Worm (Caenorhabditis elegans): ENCODE data around the gene slt-1.

The slt-1 gene

ce11 chrX:14684406-14684927 lies 10.3 kb downstream of the slt-1 start, which contains the start of gene csq-1:
Gene csq-1, plus strand, starts transcription at chrX:14684877.
- TF ChIP-seq nhr-21 (tag; optimal IDR thresholded peaks at IDR 0.05): no peak
- no peak for TF ChIP-seq elt-1 (tag; optimal IDR thresholded peaks at IDR 0.05)
- peak; percentile 40 for TF ChIP-seq nhr-129 (tag; optimal IDR thresholded peaks at IDR 0.05)
- TF ChIP-seq F13H6.1 (tag; optimal IDR thresholded peaks at IDR 0.05): peak; percentile 58
- TF ChIP-seq nhr-25 (tag; optimal IDR thresholded peaks at IDR 0.05): no peak
- TF ChIP-seq sma-9 (GFP tag; optimal IDR thresholded peaks at IDR 0.05): peak; percentile 2
- TF ChIP-seq sma-9 (tag; optimal IDR thresholded peaks at IDR 0.05): no peak
- TF ChIP-seq nhr-6 (tag; optimal IDR thresholded peaks at IDR 0.05): no peak

ce11 chrX:14692905-14693304 lies 18.8 kb downstream of the slt-1 start, which contains the start of gene sox-3:
Gene sox-3, minus strand, starts transcription at chrX:14693005.
- TF ChIP-seq ztf-4 (tag; optimal IDR thresholded peaks at IDR 0.05) (no peak), nhr-77 (tag; optimal IDR thresholded peaks at IDR 0.05) (no peak), elt-3 (tag; optimal IDR thresholded peaks at IDR 0.05) (no peak), nhr-21 (tag; optimal IDR thresholded peaks at IDR 0.05) (no peak), dmd-4 (tag; optimal IDR thresholded peaks at IDR 0.05) (no peak), gmeb-1 (tag; optimal IDR thresholded peaks at IDR 0.05) (no peak), peb-1 (tag; optimal IDR thresholded peaks at IDR 0.05) (no peak), alr-1 (tag; optimal IDR thresholded peaks at IDR 0.05) (no peak), C34F6.9 (tag; optimal IDR thresholded peaks at IDR 0.05) (no peak), F13H6.1 (tag; optimal IDR thresholded peaks at IDR 0.05) (no peak), sma-9 (GFP tag; optimal IDR thresholded peaks at IDR 0.05) (no peak), sma-9 (tag; optimal IDR thresholded peaks at IDR 0.05) (no peak), lin-11 (tag; optimal IDR thresholded peaks at IDR 0.05) (no peak), unc-39 (tag; optimal IDR thresholded peaks at IDR 0.05) (no peak), unc-62 (GFP tag; optimal IDR thresholded peaks at IDR 0.05) (no peak), ztf-1 (GFP tag; conservative IDR thresholded peaks at IDR 0.05) (no peak), sma-3 (GFP tag; optimal IDR thresholded peaks at IDR 0.05) (no peak), nhr-6 (tag; optimal IDR thresholded peaks at IDR 0.05) (no peak)

DNA sequence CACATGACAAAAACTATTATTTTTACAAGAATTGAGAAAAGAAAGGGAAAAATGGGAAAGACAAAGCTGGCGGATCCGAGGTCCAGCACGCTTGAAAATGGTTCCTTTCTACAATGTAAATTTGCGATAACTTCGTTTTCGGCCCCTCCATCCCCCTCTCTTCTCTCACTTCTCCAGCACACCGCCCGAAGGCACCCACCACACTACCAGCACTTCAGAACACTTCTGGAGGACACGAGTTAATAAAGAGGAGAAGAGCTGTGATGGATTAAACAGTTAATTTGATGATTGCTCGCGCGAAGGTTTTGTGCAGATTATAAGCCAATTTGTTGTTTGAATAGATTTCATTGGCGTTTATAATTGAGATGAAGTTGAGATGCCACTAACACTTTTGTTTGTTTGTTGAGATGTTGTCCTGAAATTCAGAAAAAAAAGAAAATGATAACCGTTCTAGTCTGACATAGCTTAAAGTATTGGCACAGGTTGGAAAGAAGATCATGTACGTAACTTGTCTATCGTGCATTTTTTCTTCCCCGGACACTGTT lies 20.6 kb downstream of the slt-1 start:
- TF ChIP-seq mdl-1 (tag; optimal IDR thresholded peaks at IDR 0.05) (no peak), dmd-4 (tag; optimal IDR thresholded peaks at IDR 0.05) (no peak), peb-1 (tag; optimal IDR thresholded peaks at IDR 0.05) (no peak), ceh-16 (tag; optimal IDR thresholded peaks at IDR 0.05) (no peak), aly-2 (tag; optimal IDR thresholded peaks at IDR 0.05) (no peak), crh-2 (tag; optimal IDR thresholded peaks at IDR 0.05) (no peak), sma-3 (GFP tag; optimal IDR thresholded peaks at IDR 0.05) (no peak), egl-27 (tag; optimal IDR thresholded peaks at IDR 0.05) (no peak), sem-4 (tag; optimal IDR thresholded peaks at IDR 0.05) (no peak), nhr-6 (tag; optimal IDR thresholded peaks at IDR 0.05) (no peak), unc-39 (tag; optimal IDR thresholded peaks at IDR 0.05) (no peak)

DNA sequence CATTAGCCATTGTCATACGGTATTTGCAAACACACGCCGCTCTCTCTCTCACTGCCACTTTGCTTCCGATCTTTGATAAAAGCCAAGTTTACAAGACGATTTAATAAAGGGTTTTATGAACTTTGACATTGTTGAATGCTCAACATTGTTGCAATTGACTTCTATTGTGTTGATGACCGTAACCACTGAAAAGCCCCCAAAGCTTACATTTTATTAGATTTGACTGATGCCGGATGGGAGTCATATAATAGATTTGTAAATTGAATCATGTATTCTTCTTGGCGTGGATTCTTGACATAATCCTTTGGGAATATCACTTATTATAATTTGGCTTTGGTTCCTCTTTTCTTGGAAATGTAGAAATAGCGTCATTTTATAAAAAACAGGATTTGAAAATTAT lies 21.8 kb downstream of the slt-1 start:
- no peak for TF ChIP-seq elt-3 (tag; optimal IDR thresholded peaks at IDR 0.05)
- TF ChIP-seq nhr-25 (tag; optimal IDR thresholded peaks at IDR 0.05): no peak
- TF ChIP-seq mab-5 (tag; optimal IDR thresholded peaks at IDR 0.05): no peak
- TF ChIP-seq crh-2 (tag; optimal IDR thresholded peaks at IDR 0.05): no peak

ce11 chrX:14699866-14700265 lies 25.7 kb downstream of the slt-1 start, which contains the start of gene hch-1:
Gene hch-1, minus strand, starts transcription at chrX:14699977.
- TF ChIP-seq nhr-129 (tag; optimal IDR thresholded peaks at IDR 0.05) (no peak), sem-4 (tag; optimal IDR thresholded peaks at IDR 0.05) (no peak), alr-1 (tag; optimal IDR thresholded peaks at IDR 0.05) (no peak), lin-11 (tag; optimal IDR thresholded peaks at IDR 0.05) (no peak), skn-1 (tag; optimal IDR thresholded peaks at IDR 0.05) (no peak), nhr-12 (tag; optimal IDR thresholded peaks at IDR 0.05) (no peak), unc-55 (GFP tag; optimal IDR thresholded peaks at IDR 0.05) (no peak), lin-39 (tag; optimal IDR thresholded peaks at IDR 0.05) (no peak), nhr-11 (tag; optimal IDR thresholded peaks at IDR 0.05) (no peak), sma-3 (GFP tag; optimal IDR thresholded peaks at IDR 0.05) (no peak), blmp-1 (tag; optimal IDR thresholded peaks at IDR 0.05; ENCODE audit: insufficient read depth) (no peak), dmd-4 (tag; optimal IDR thresholded peaks at IDR 0.05) (no peak), nhr-6 (tag; optimal IDR thresholded peaks at IDR 0.05) (no peak), mab-5 (tag; optimal IDR thresholded peaks at IDR 0.05) (no peak)

Measured in whole organism, L2 larva.